Worm (Caenorhabditis elegans): ENCODE results near the gene ooc-5.

- TF ChIP-seq mec-3 (tag; optimal IDR thresholded peaks at IDR 0.05; ENCODE audit: borderline replicate concordance) (no peak), pqm-1 (tag; optimal IDR thresholded peaks at IDR 0.05) (no peak), ama-1 (optimal IDR thresholded peaks at IDR 0.05) (no peak), eyg-1 (tag; optimal IDR thresholded peaks at IDR 0.05) (no peak), rnt-1 (tag; optimal IDR thresholded peaks at IDR 0.05) (no peak), fkh-6 (tag; optimal IDR thresholded peaks at IDR 0.05) (no peak), T23F11.4 (GFP tag; optimal IDR thresholded peaks at IDR 0.05) (no peak), ceh-34 (tag; optimal IDR thresholded peaks at IDR 0.05) (no peak), unc-86 (tag; optimal IDR thresholded peaks at IDR 0.05) (no peak)
These were observed 7.4 kb downstream of the ooc-5 start, which contains the start of gene F44G4.5 for ce11 chrII:9000331-9000730.

All from whole organism, late embryonic.